Worm (Caenorhabditis elegans) whole organism, L4 larva: ENCODE measurements around the gene T05A7.13.

Experiments used
- F10B5.3 ChIP-seq: sonication (generic microtip); optimal IDR thresholded peaks from 2 replicates; lab custom pipeline; 2016; ENCODE audit warnings: mild to moderate bottlenecking, missing genetic modification characterization, missing compliant biosample characterization
- ama-1 ChIP-seq: fragments of 150-350 bp; optimal IDR thresholded peaks from 2 replicates; lab custom pipeline; 2014; ENCODE audit warnings: inconsistent platforms, mixed read lengths
- ces-1 ChIP-seq: fragments of 150-350 bp; sonication (generic microtip); optimal IDR thresholded peaks from 4 replicates; lab custom pipeline; 2014; ENCODE audit warnings: missing biosample characterization, missing genetic modification reagents, missing genetic modification characterization
- fkh-10 ChIP-seq: fragments of 150-350 bp; optimal IDR thresholded peaks from 2 replicates; lab custom pipeline; 2014; ENCODE audit warnings: missing biosample characterization, missing genetic modification reagents, missing genetic modification characterization
- jun-1 ChIP-seq: fragments of 150-350 bp; optimal IDR thresholded peaks from 2 replicates; lab custom pipeline; 2014; ENCODE audit warnings: missing biosample characterization, missing genetic modification reagents, missing genetic modification characterization
- madf-5 ChIP-seq, 2 experiments: fragments of 200-800 bp; sonication (Bioruptor generic); IDR thresholded peaks; 2 replicates each; pipeline ENCODE4 v1.3.6; 2022; ENCODE audit warnings: missing compliant biosample characterization in 2 of 2, missing genetic modification characterization in 2 of 2
- nhr-25 ChIP-seq: sonication (generic microtip); optimal IDR thresholded peaks from 2 replicates; lab custom pipeline; 2017; ENCODE audit warnings: missing genetic modification characterization, mild to moderate bottlenecking, missing compliant biosample characterization, antibody characterized with exemption, moderate library complexity, borderline replicate concordance; ENCODE audit not compliant: insufficient read depth
- pqm-1 ChIP-seq: sonication (generic microtip); optimal IDR thresholded peaks from 2 replicates; lab custom pipeline; 2017; ENCODE audit warnings: missing biosample characterization, missing genetic modification characterization
- skn-1 ChIP-seq: fragments of 150-350 bp; optimal IDR thresholded peaks from 2 replicates; lab custom pipeline; 2014; ENCODE audit warnings: missing biosample characterization, missing genetic modification characterization
- unc-39 ChIP-seq: sonication (generic microtip); optimal IDR thresholded peaks from 2 replicates; lab custom pipeline; 2017; ENCODE audit warnings: missing biosample characterization, missing genetic modification characterization

ce11 chrII:4689477-4689876, 28.3 kb upstream of the T05A7.13 start, which contains the start of gene F10G7.12:
- TF ChIP-seq jun-1 (no peak), ama-1 (lab: Kevin White, UChicago) (no peak), F10B5.3 (tag; lab: Kevin White, UChicago) (no peak), nhr-25 (tag; lab: Kevin White, UChicago) (no peak), skn-1 (no peak), unc-39 (tag; lab: Kevin White, UChicago) (no peak), fkh-10 (GFP tag; lab: Kevin White, UChicago) (no peak), madf-5 (GFP tag; IDR thresholded peaks at IDR 0.05; lab: Robert Waterston, UW) (no peak), ces-1 (GFP tag; lab: Kevin White, UChicago) (no peak), pqm-1 (tag; lab: Kevin White, UChicago) (no peak)
